Worm (Caenorhabditis elegans) whole organism, midembryonic: ENCODE data around the gene skr-10.

Source experiments
- flt-1 ChIP-seq: fragments of 200-800 bp; sonication (Bioruptor generic); IDR thresholded peaks from 2 replicates; pipeline ENCODE4 v1.3.6; 2022; ENCODE audit warnings: missing genetic modification characterization, missing compliant biosample characterization
- ztf-29 ChIP-seq: fragments of 200-800 bp; sonication (Bioruptor generic); IDR thresholded peaks from 2 replicates; pipeline ENCODE4 v1.3.6; 2022; ENCODE audit warnings: missing genetic modification reagents, missing genetic modification characterization, missing compliant biosample characterization

ce11 chrIV:15940811-15941210, 5.8 kb upstream of the skr-10 start:
- TF ChIP-seq flt-1, result no peak
- TF ChIP-seq ztf-29, result no peak
